Worm (Caenorhabditis elegans) whole organism, young adult: ENCODE results near the gene xpf-1.
A peak's percentile ranks its signal among the peaks of the same experiment; 100 is the strongest.

Source experiments
- B0035.1 ChIP-seq: sonication (generic microtip); optimal IDR thresholded peaks from 2 replicates; lab custom pipeline; 2016; ENCODE audit warnings: missing genetic modification characterization, mild to moderate bottlenecking, missing compliant biosample characterization, missing genotype, missing genetic modification reagents
- F37B4.10 ChIP-seq: fragments of 200-800 bp; sonication (Bioruptor generic); IDR thresholded peaks from 2 replicates; pipeline ENCODE4 v1.3.6; 2022; ENCODE audit warnings: missing genetic modification characterization, missing compliant biosample characterization
- F39B2.1 ChIP-seq: fragments of 200-800 bp; sonication (Bioruptor generic); IDR thresholded peaks from 2 replicates; pipeline ENCODE4 v1.3.6; 2022; ENCODE audit warnings: missing genetic modification reagents, missing genetic modification characterization, missing compliant biosample characterization
- K12H6.12 ChIP-seq: fragments of 200-800 bp; sonication (Bioruptor generic); optimal IDR thresholded peaks from 2 replicates; lab custom pipeline; 2018; ENCODE audit warnings: mild to moderate bottlenecking, missing genetic modification characterization, missing compliant biosample characterization
- Y67H2A.10 ChIP-seq: fragments of 200-800 bp; sonication (Bioruptor generic); conservative IDR thresholded peaks from 2 replicates; pipeline ENCODE4 v1.3.6; 2022; ENCODE audit warnings: missing genetic modification reagents, missing genetic modification characterization, missing compliant biosample characterization
- attf-3 ChIP-seq: fragments of 200-800 bp; sonication (Bioruptor generic); conservative IDR thresholded peaks from 2 replicates; pipeline ENCODE4 v1.3.6; 2022; ENCODE audit warnings: missing genetic modification reagents, missing genetic modification characterization, missing compliant biosample characterization
- attf-5 ChIP-seq: fragments of 200-800 bp; sonication (Bioruptor generic); optimal IDR thresholded peaks from 2 replicates; lab custom pipeline; 2018; ENCODE audit warnings: mild to moderate bottlenecking, missing genetic modification characterization, missing compliant biosample characterization
- cebp-1 ChIP-seq, 2 experiments: fragments of 200-800 bp in 1 of 2; sonication (Bioruptor generic) in 1 of 2; sonication (generic microtip) in 1 of 2; IDR thresholded peaks in 1 of 2; optimal IDR thresholded peaks in 1 of 2; 2 replicates each; pipeline versions ENCODE4 v1.3.6 to Lab custom; 2017 to 2022; ENCODE audit warnings: missing compliant biosample characterization in 2 of 2, missing genetic modification characterization in 2 of 2, mild to moderate bottlenecking in 1 of 2, missing genetic modification reagents in 1 of 2, moderate library complexity in 1 of 2
- cebp-2 ChIP-seq: fragments of 200-800 bp; sonication (Bioruptor generic); IDR thresholded peaks from 2 replicates; pipeline ENCODE4 v1.3.6; 2022; ENCODE audit warnings: missing genetic modification characterization, missing compliant biosample characterization
- ceh-100 ChIP-seq: fragments of 200-800 bp; sonication (Bioruptor generic); IDR thresholded peaks from 2 replicates; pipeline ENCODE4 v1.3.6; 2022; ENCODE audit warnings: missing genetic modification reagents, missing genetic modification characterization, missing compliant biosample characterization
- ceh-27 ChIP-seq: fragments of 200-800 bp; sonication (Bioruptor generic); optimal IDR thresholded peaks from 2 replicates; lab custom pipeline; 2018; ENCODE audit warnings: mild to moderate bottlenecking, missing genetic modification characterization, moderate library complexity, missing compliant biosample characterization
- ceh-40 ChIP-seq: fragments of 200-800 bp; sonication (Bioruptor generic); IDR thresholded peaks from 2 replicates; pipeline ENCODE4 v1.3.6; 2022; ENCODE audit warnings: missing genetic modification characterization, missing compliant biosample characterization
- ceh-91 ChIP-seq: fragments of 200-800 bp; sonication (Bioruptor generic); IDR thresholded peaks from 2 replicates; pipeline ENCODE4 v1.3.6; 2022; ENCODE audit warnings: missing genetic modification reagents, missing genetic modification characterization, missing compliant biosample characterization
- chd-7 ChIP-seq: sonication (generic microtip); optimal IDR thresholded peaks from 2 replicates; lab custom pipeline; 2016; ENCODE audit warnings: mild to moderate bottlenecking, missing genetic modification characterization, moderate library complexity, missing compliant biosample characterization
- egl-18 ChIP-seq: fragments of 200-800 bp; sonication (Bioruptor generic); IDR thresholded peaks from 2 replicates; pipeline ENCODE4 v1.3.6; 2022; ENCODE audit warnings: missing genetic modification reagents, missing genetic modification characterization, missing compliant biosample characterization
- fkh-3 ChIP-seq: sonication (generic microtip); optimal IDR thresholded peaks from 2 replicates; lab custom pipeline; 2016; ENCODE audit warnings: mild to moderate bottlenecking, missing genetic modification characterization, missing compliant biosample characterization
- him-1 ChIP-seq: sonication (generic microtip); optimal IDR thresholded peaks from 2 replicates; lab custom pipeline; 2016; ENCODE audit warnings: missing genotype, missing genetic modification reagents, missing genetic modification characterization, missing compliant biosample characterization
- hlh-12 ChIP-seq: sonication (generic microtip); optimal IDR thresholded peaks from 2 replicates; lab custom pipeline; 2016; ENCODE audit warnings: missing genetic modification characterization, missing compliant biosample characterization
- hmg-1.2 ChIP-seq: fragments of 200-800 bp; sonication (Bioruptor generic); IDR thresholded peaks from 2 replicates; pipeline ENCODE4 v1.3.6; 2022; ENCODE audit warnings: missing genetic modification reagents, missing genetic modification characterization, missing compliant biosample characterization
- let-607 ChIP-seq, 2 experiments: fragments of 200-800 bp in 1 of 2; sonication (Bioruptor generic) in 1 of 2; sonication (generic microtip) in 1 of 2; optimal IDR thresholded peaks; 2 replicates each; lab custom pipeline; 2016 to 2018; ENCODE audit warnings: mild to moderate bottlenecking in 2 of 2, missing compliant biosample characterization in 2 of 2, missing genetic modification characterization in 2 of 2, moderate library complexity in 2 of 2, missing genotype in 1 of 2
- lin-35 ChIP-seq, 3 experiments: fragments of 150-350 bp in 2 of 3; sonication (generic microtip) in 1 of 3; optimal IDR thresholded peaks; 2 replicates each; lab custom pipeline; 2014 to 2018; ENCODE audit warnings: missing biosample characterization in 3 of 3, missing genetic modification characterization in 3 of 3, missing genetic modification reagents in 3 of 3
- lin-54 ChIP-seq: fragments of 200-800 bp; sonication (Bioruptor generic); optimal IDR thresholded peaks from 2 replicates; lab custom pipeline; 2018; ENCODE audit warnings: mild to moderate bottlenecking, missing genetic modification characterization, missing compliant biosample characterization
- lsl-1 ChIP-seq: fragments of 200-800 bp; sonication (Bioruptor generic); optimal IDR thresholded peaks from 2 replicates; lab custom pipeline; 2018; ENCODE audit warnings: mild to moderate bottlenecking, missing genetic modification characterization, moderate library complexity, missing compliant biosample characterization
- madf-8 ChIP-seq: fragments of 200-800 bp; sonication (Bioruptor generic); conservative IDR thresholded peaks from 2 replicates; pipeline ENCODE4 v1.3.6; 2022; ENCODE audit warnings: missing genetic modification reagents, missing genetic modification characterization, missing compliant biosample characterization
- mcd-1 ChIP-seq: fragments of 200-800 bp; sonication (Bioruptor generic); IDR thresholded peaks from 2 replicates; pipeline ENCODE4 v1.3.6; 2022; ENCODE audit warnings: missing genetic modification reagents, missing genetic modification characterization, missing compliant biosample characterization
- mes-4 ChIP-seq: sonication (generic microtip); optimal IDR thresholded peaks from 2 replicates; lab custom pipeline; 2016; ENCODE audit warnings: missing genotype, missing genetic modification characterization, missing compliant biosample characterization
- nhr-27 ChIP-seq: fragments of 200-800 bp; sonication (Bioruptor generic); optimal IDR thresholded peaks from 2 replicates; lab custom pipeline; 2018; ENCODE audit warnings: mild to moderate bottlenecking, missing genetic modification characterization, moderate library complexity, missing compliant biosample characterization
- nhr-90 ChIP-seq: sonication (generic microtip); optimal IDR thresholded peaks from 2 replicates; lab custom pipeline; 2016; ENCODE audit warnings: missing genotype, mild to moderate bottlenecking, missing genetic modification characterization, missing compliant biosample characterization
- snpc-1.1 ChIP-seq: sonication (generic microtip); optimal IDR thresholded peaks from 2 replicates; lab custom pipeline; 2017; ENCODE audit warnings: missing genetic modification characterization, mild to moderate bottlenecking, missing compliant biosample characterization, antibody characterized with exemption, moderate library complexity, missing genotype, missing genetic modification reagents; ENCODE audit not compliant: insufficient read depth
- somi-1 ChIP-seq: fragments of 200-800 bp; sonication (Bioruptor generic); optimal IDR thresholded peaks from 2 replicates; lab custom pipeline; 2018; ENCODE audit warnings: mild to moderate bottlenecking, missing genetic modification characterization, missing compliant biosample characterization
- sptf-2 ChIP-seq: fragments of 200-800 bp; sonication (Bioruptor generic); optimal IDR thresholded peaks from 2 replicates; lab custom pipeline; 2018; ENCODE audit warnings: mild to moderate bottlenecking, missing genetic modification characterization, missing compliant biosample characterization
- tbp1 ChIP-seq: fragments of 200-800 bp; sonication (Bioruptor generic); optimal IDR thresholded peaks from 2 replicates; lab custom pipeline; 2018; ENCODE audit warnings: mild to moderate bottlenecking, missing genetic modification characterization, missing compliant biosample characterization
- zfh-2 ChIP-seq: fragments of 200-800 bp; sonication (Bioruptor generic); conservative IDR thresholded peaks from 2 replicates; pipeline ENCODE4 v1.3.6; 2022; ENCODE audit warnings: missing genetic modification reagents, missing genetic modification characterization, missing compliant biosample characterization
- ztf-18 ChIP-seq: sonication (generic microtip); optimal IDR thresholded peaks from 2 replicates; lab custom pipeline; 2016; ENCODE audit warnings: missing genotype, mild to moderate bottlenecking, missing genetic modification characterization, missing compliant biosample characterization
- ztf-25 ChIP-seq: fragments of 200-800 bp; sonication (Bioruptor generic); IDR thresholded peaks from 2 replicates; pipeline ENCODE4 v1.3.6; 2022; ENCODE audit warnings: missing genetic modification reagents, missing genetic modification characterization, missing compliant biosample characterization
- ztf-26 ChIP-seq: sonication (generic microtip); optimal IDR thresholded peaks from 2 replicates; lab custom pipeline; 2017; ENCODE audit warnings: missing genetic modification characterization, missing compliant biosample characterization

xpf-1 gene

ce11 chrII:11749490-11750172 lies 53.7 kb downstream of the xpf-1 start (continued):
- peak; percentile 87 for TF ChIP-seq K12H6.12 (tag; lab: Kevin White, UChicago)
- TF ChIP-seq ztf-26: peak; percentile 2
- peak; percentile 76 for TF ChIP-seq ceh-27 (GFP tag; lab: Kevin White, UChicago)
- 0 out of 2 replicates have a peak, but pooled peaks have one; percentile 24 for TF ChIP-seq ceh-100 (GFP tag; lab: Robert Waterston, UW)
- TF ChIP-seq chd-7 (tag; lab: Kevin White, UChicago): peak; percentile 74
- TF ChIP-seq ceh-91 (GFP tag; lab: Robert Waterston, UW): no peak
- peak; percentile 66 for TF ChIP-seq ztf-18 (tag; lab: Kevin White, UChicago)
- peak; percentile 26 for TF ChIP-seq lin-54 (GFP tag; lab: Kevin White, UChicago)
- no peak for TF ChIP-seq cebp-2 (GFP tag; lab: Robert Waterston, UW)
- peak; percentile 85 for TF ChIP-seq hmg-1.2
- peak; percentile 32 for TF ChIP-seq tbp1 (GFP tag; lab: Kevin White, UChicago)
- TF ChIP-seq B0035.1 (tag; lab: Kevin White, UChicago): peak; percentile 38
- TF ChIP-seq attf-3 (GFP tag; lab: Robert Waterston, UW): no peak
- peak; percentile 73 for TF ChIP-seq mcd-1 (GFP tag; lab: Robert Waterston, UW)
- no peak for TF ChIP-seq fkh-3 (tag; lab: Kevin White, UChicago)
- no peak for TF ChIP-seq madf-8
- no peak for TF ChIP-seq F37B4.10
- no peak for TF ChIP-seq mes-4 (tag; lab: Kevin White, UChicago)
- TF ChIP-seq somi-1 (GFP tag; lab: Kevin White, UChicago): peak; percentile 17
- no peak for TF ChIP-seq lsl-1 (GFP tag; lab: Kevin White, UChicago)
- no peak for TF ChIP-seq him-1
- no peak for TF ChIP-seq snpc-1.1 (tag; lab: Kevin White, UChicago)
- TF ChIP-seq hlh-12 (tag; lab: Kevin White, UChicago): no peak
- no peak for TF ChIP-seq nhr-27 (tag; lab: Kevin White, UChicago)
- peak; percentile 66 to 77 for TF ChIP-seq let-607 (tag; optimal IDR thresholded peaks at IDR 0.05; lab: Kevin White, UChicago)
- no peak for TF ChIP-seq ceh-40
- TF ChIP-seq egl-18 (GFP tag; lab: Robert Waterston, UW): no peak
- TF ChIP-seq nhr-90: peak; percentile 63
- TF ChIP-seq Y67H2A.10 (GFP tag; lab: Robert Waterston, UW): no peak
- TF ChIP-seq attf-5 (GFP tag; lab: Kevin White, UChicago): peak; percentile 89
- no peak for TF ChIP-seq F39B2.1
- no peak for TF ChIP-seq ztf-25 (GFP tag; lab: Robert Waterston, UW)
- TF ChIP-seq, all 124 proteins: peak for 48

ce11 chrII:11751615-11752174 lies 55.7 kb downstream of the xpf-1 start:
- TF ChIP-seq sptf-2 (GFP tag; lab: Kevin White, UChicago): no peak
- TF ChIP-seq lin-35 (GFP tag; optimal IDR thresholded peaks at IDR 0.05; lab: Kevin White, UChicago): peak in 1 of 3 experiments; percentile 23
- TF ChIP-seq ceh-27 (GFP tag; lab: Kevin White, UChicago): peak; percentile 25
- TF ChIP-seq cebp-1 (GFP tag; IDR thresholded peaks at IDR 0.05; lab: Robert Waterston, UW): no peak
- TF ChIP-seq cebp-1 (tag; optimal IDR thresholded peaks at IDR 0.05; lab: Kevin White, UChicago): peak; percentile 63
- no peak for TF ChIP-seq F39B2.1
- TF ChIP-seq zfh-2: peak; percentile 62
- TF ChIP-seq, all 124 proteins: peak for 4
